Worm (Caenorhabditis elegans): ENCODE measurements around the gene clc-8.
"Not testable (repeated sequence)": the region's sequence is repeated elsewhere in the genome, so short reads cannot be mapped to it uniquely, and the experiment has no call there.

Gene clc-8

ce11 chrIV:14393838-14394237, at the start of gene clc-8:
TSS of gene clc-8 (plus strand) at chrIV:14394138.
- no peak for TF ChIP-seq F13C5.2 (tag; optimal IDR thresholded peaks at IDR 0.05)
- TF ChIP-seq hmbx-1 (tag; optimal IDR thresholded peaks at IDR 0.05), result no peak
- no peak for TF ChIP-seq ets-7 (tag; optimal IDR thresholded peaks at IDR 0.05)
- no peak for TF ChIP-seq ceh-13 (GFP tag; optimal IDR thresholded peaks at IDR 0.05)
- no peak for TF ChIP-seq hmg-4 (GFP tag; optimal IDR thresholded peaks at IDR 0.05)
- no peak for TF ChIP-seq tra-4 (tag; optimal IDR thresholded peaks at IDR 0.05)
- no peak for TF ChIP-seq ama-1 (optimal IDR thresholded peaks at IDR 0.05)
- no peak for TF ChIP-seq B0310.2 (tag; optimal IDR thresholded peaks at IDR 0.05)
- TF ChIP-seq tbx-37 (GFP tag; conservative IDR thresholded peaks at IDR 0.05), result no peak
- no peak for TF ChIP-seq hnd-1 (tag; optimal IDR thresholded peaks at IDR 0.05)
- TF ChIP-seq tbx-11 (GFP tag; IDR thresholded peaks at IDR 0.05), result no peak
- no peak for TF ChIP-seq ceh-36 (tag; optimal IDR thresholded peaks at IDR 0.05)
- no peak for TF ChIP-seq sea-1 (GFP tag; conservative IDR thresholded peaks at IDR 0.05)
- TF ChIP-seq scrt-1 (GFP tag; IDR thresholded peaks at IDR 0.05), result no peak
- TF ChIP-seq aly-1 (tag; optimal IDR thresholded peaks at IDR 0.05), result no peak
- no peak for TF ChIP-seq flt-1 (GFP tag; IDR thresholded peaks at IDR 0.05)

DNA sequence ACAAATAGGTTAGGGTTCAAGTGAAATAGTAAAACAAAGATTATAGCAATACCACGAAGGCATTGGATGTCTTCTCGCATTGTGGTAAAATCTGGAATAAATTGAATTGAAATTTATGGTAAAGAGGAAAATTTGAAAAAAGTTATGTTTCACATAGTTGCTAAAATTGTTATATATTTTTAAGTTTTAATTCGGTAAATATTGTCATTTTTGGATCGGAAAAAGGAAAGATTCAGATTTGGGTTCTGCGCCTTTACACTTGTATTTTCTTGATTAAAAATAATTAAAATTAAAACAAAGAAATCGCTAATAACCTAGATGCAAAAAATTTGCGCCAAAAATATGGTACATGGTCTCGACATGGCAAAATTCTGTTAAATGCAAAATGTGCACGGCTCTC, 43.3 kb upstream of the clc-8 start, which contains the start of gene oac-56:
TSS of gene oac-56 (minus strand) at position 101 of the 400 bp plus-strand sequence.
- TF ChIP-seq aly-1 (tag; optimal IDR thresholded peaks at IDR 0.05), result no peak
- no peak for TF ChIP-seq ama-1 (optimal IDR thresholded peaks at IDR 0.05)
- no peak for TF ChIP-seq sea-1 (GFP tag; conservative IDR thresholded peaks at IDR 0.05)
- TF ChIP-seq B0310.2 (tag; optimal IDR thresholded peaks at IDR 0.05), result no peak
- TF ChIP-seq ceh-36 (tag; optimal IDR thresholded peaks at IDR 0.05), result no peak
- no peak for TF ChIP-seq hmbx-1 (tag; optimal IDR thresholded peaks at IDR 0.05)
- no peak for TF ChIP-seq tbx-37 (GFP tag; conservative IDR thresholded peaks at IDR 0.05)
- TF ChIP-seq scrt-1 (GFP tag; IDR thresholded peaks at IDR 0.05), result no peak
- TF ChIP-seq tbx-11 (GFP tag; IDR thresholded peaks at IDR 0.05), result no peak
- TF ChIP-seq flt-1 (GFP tag; IDR thresholded peaks at IDR 0.05), result no peak

ce11 chrIV:14356120-14356519, 37.8 kb upstream of the clc-8 start:
- TF ChIP-seq ama-1 (optimal IDR thresholded peaks at IDR 0.05) (no peak), ceh-36 (tag; optimal IDR thresholded peaks at IDR 0.05) (no peak), hmg-4 (GFP tag; optimal IDR thresholded peaks at IDR 0.05) (no peak)

- TF ChIP-seq ets-7 (tag; optimal IDR thresholded peaks at IDR 0.05) (no peak), F13C5.2 (tag; optimal IDR thresholded peaks at IDR 0.05) (no peak), tra-4 (tag; optimal IDR thresholded peaks at IDR 0.05) (no peak), hmg-4 (GFP tag; optimal IDR thresholded peaks at IDR 0.05) (no peak), aly-1 (tag; optimal IDR thresholded peaks at IDR 0.05) (no peak), flt-1 (GFP tag; IDR thresholded peaks at IDR 0.05) (no peak), pes-1 (GFP tag; IDR thresholded peaks at IDR 0.05) (no peak), ceh-36 (tag; optimal IDR thresholded peaks at IDR 0.05) (no peak), B0310.2 (tag; optimal IDR thresholded peaks at IDR 0.05) (no peak), sea-1 (GFP tag; conservative IDR thresholded peaks at IDR 0.05) (no peak), ama-1 (optimal IDR thresholded peaks at IDR 0.05) (no peak), tbx-37 (GFP tag; conservative IDR thresholded peaks at IDR 0.05) (no peak), tbx-11 (GFP tag; IDR thresholded peaks at IDR 0.05) (no peak), hnd-1 (tag; optimal IDR thresholded peaks at IDR 0.05) (no peak), ceh-13 (GFP tag; optimal IDR thresholded peaks at IDR 0.05) (no peak), scrt-1 (GFP tag; IDR thresholded peaks at IDR 0.05) (no peak)
These were observed 32.7 kb upstream of the clc-8 start, which contains the start of gene ssu-2 for ce11 chrIV:14361189-14361588. TSS of gene ssu-2 (plus strand) at chrIV:14361247.

DNA sequence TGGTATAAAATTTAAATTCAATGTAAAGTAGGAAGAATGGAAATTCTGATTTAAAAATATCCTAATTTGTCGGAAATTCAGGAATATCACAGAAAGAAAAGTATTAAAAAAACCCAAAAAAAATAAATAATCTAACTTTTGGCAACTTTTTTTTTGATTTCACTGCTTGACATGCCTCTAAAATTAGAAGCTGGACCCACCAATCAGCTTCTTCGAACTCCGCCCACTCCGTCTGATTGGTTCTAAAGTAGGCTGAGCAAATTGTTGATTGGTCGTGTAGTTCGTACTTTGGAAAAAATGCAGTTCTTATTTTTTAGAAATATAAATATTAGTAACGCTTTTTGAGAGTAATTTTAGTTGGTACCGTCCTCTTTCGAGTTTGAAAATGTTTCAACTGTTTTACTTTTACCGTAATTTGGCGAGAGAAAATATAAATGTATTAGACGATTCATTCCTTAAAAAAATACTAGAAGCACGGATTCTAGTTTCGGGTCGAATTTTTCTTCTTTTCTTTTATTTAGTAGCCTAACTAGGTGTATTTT, 28.0 kb upstream of the clc-8 start:
- no peak for TF ChIP-seq F13C5.2 (tag; optimal IDR thresholded peaks at IDR 0.05)
- no peak for TF ChIP-seq B0310.2 (tag; optimal IDR thresholded peaks at IDR 0.05)
- TF ChIP-seq ceh-36 (tag; optimal IDR thresholded peaks at IDR 0.05), result no peak
- no peak for TF ChIP-seq ets-7 (tag; optimal IDR thresholded peaks at IDR 0.05)
- TF ChIP-seq tbx-37 (GFP tag; conservative IDR thresholded peaks at IDR 0.05), result no peak
- no peak for TF ChIP-seq hmg-4 (GFP tag; optimal IDR thresholded peaks at IDR 0.05)
- no peak for TF ChIP-seq ama-1 (optimal IDR thresholded peaks at IDR 0.05)
- TF ChIP-seq flt-1 (GFP tag; IDR thresholded peaks at IDR 0.05), result no peak
- no peak for TF ChIP-seq scrt-1 (GFP tag; IDR thresholded peaks at IDR 0.05)
- TF ChIP-seq tbx-11 (GFP tag; IDR thresholded peaks at IDR 0.05), result no peak
- TF ChIP-seq hnd-1 (tag; optimal IDR thresholded peaks at IDR 0.05), result no peak
- no peak for TF ChIP-seq aly-1 (tag; optimal IDR thresholded peaks at IDR 0.05)
- no peak for TF ChIP-seq ceh-13 (GFP tag; optimal IDR thresholded peaks at IDR 0.05)
- TF ChIP-seq hmbx-1 (tag; optimal IDR thresholded peaks at IDR 0.05), result no peak
- no peak for TF ChIP-seq tra-4 (tag; optimal IDR thresholded peaks at IDR 0.05)
- TF ChIP-seq pes-1 (GFP tag; IDR thresholded peaks at IDR 0.05), result no peak
- TF ChIP-seq sea-1 (GFP tag; conservative IDR thresholded peaks at IDR 0.05), result no peak

DNA sequence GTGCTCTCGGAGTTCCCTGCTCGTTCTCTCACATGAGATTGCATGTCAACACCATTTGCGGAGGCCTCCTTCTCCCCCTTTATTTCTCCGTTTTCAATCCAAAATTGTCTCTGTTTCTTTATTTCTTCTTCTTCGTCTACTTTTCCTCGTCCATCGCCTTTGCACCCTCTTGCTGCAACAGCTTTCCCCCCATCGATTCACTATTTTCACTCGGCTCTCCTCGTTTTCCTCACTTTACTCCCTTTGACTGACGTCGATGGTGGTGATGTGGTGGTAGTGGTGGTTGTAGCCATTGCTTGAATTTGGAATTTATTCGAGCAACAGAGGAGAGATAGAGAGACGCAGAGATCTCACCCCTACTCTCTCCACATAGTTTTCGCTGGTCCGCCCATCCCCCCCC, 22.3 kb upstream of the clc-8 start:
- TF ChIP-seq sea-1 (GFP tag; conservative IDR thresholded peaks at IDR 0.05) (no peak), hmg-4 (GFP tag; optimal IDR thresholded peaks at IDR 0.05) (no peak), hmbx-1 (tag; optimal IDR thresholded peaks at IDR 0.05) (no peak), tbx-11 (GFP tag; IDR thresholded peaks at IDR 0.05) (no peak), hnd-1 (tag; optimal IDR thresholded peaks at IDR 0.05) (no peak), flt-1 (GFP tag; IDR thresholded peaks at IDR 0.05) (no peak), tbx-37 (GFP tag; conservative IDR thresholded peaks at IDR 0.05) (no peak), B0310.2 (tag; optimal IDR thresholded peaks at IDR 0.05) (no peak), ama-1 (optimal IDR thresholded peaks at IDR 0.05) (no peak), F13C5.2 (tag; optimal IDR thresholded peaks at IDR 0.05) (no peak), tra-4 (tag; optimal IDR thresholded peaks at IDR 0.05) (no peak), ceh-13 (GFP tag; optimal IDR thresholded peaks at IDR 0.05) (no peak), aly-1 (tag; optimal IDR thresholded peaks at IDR 0.05) (no peak), pes-1 (GFP tag; IDR thresholded peaks at IDR 0.05) (no peak), ceh-36 (tag; optimal IDR thresholded peaks at IDR 0.05) (no peak), scrt-1 (GFP tag; IDR thresholded peaks at IDR 0.05) (no peak), ets-7 (tag; optimal IDR thresholded peaks at IDR 0.05) (no peak)

- TF ChIP-seq tbx-37 (GFP tag; conservative IDR thresholded peaks at IDR 0.05); B0310.2 (tag; optimal IDR thresholded peaks at IDR 0.05); pes-1 (GFP tag; IDR thresholded peaks at IDR 0.05): not testable (repeated sequence)
These were observed 20.1 kb upstream of the clc-8 start, which contains the start of gene Y67A10A.7 for ce11 chrIV:14373814-14374213. TSS of gene Y67A10A.7 (plus strand) at chrIV:14374114.

Data from whole organism, early embryonic.